Worm (Caenorhabditis elegans): ENCODE data around the gene F55C9.11.

DNA sequence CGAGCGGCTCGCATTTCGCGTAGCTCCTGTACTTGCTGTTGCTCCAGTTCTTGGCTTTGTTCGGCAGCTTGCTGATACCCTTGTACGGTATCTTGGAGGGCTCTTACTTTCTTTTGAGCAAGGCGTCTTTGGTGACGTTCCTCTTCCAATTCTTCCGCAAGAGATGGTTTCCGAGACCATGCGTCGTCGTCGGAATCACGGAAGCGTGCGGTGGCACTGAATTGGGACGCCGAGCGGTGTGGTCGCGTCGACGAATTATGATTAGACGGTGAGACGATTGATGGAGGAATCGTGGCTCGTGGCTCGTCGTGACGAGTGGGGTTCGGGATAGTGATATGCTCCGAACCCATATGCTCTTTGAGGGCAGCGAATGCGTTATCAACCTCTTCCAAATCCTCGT, 33.1 kb downstream of the F55C9.11 start:
- TF ChIP-seq him-1 (tag; optimal IDR thresholded peaks at IDR 0.05): no peak
- TF ChIP-seq dao-5 (tag; optimal IDR thresholded peaks at IDR 0.05): no peak
